Fruit fly (Drosophila melanogaster) whole organism, embryonic: ENCODE results near the gene DPCoAC.

Experiments used
- ATbp ChIP-seq: fragments of 200-800 bp; sonication (Bioruptor generic); optimal IDR thresholded peaks from 2 replicates; lab custom pipeline; 2017; ENCODE audit warnings: missing biosample characterization, mild to moderate bottlenecking, missing genetic modification characterization, missing genetic modification reagents
- Atf3 ChIP-seq: fragments of 200-800 bp; sonication (Bioruptor generic); optimal IDR thresholded peaks from 3 replicates; lab custom pipeline; 2016; ENCODE audit warnings: missing biosample characterization, missing genetic modification characterization
- Blimp-1 ChIP-seq: fragments of 200-800 bp; sonication (Bioruptor generic); optimal IDR thresholded peaks from 3 replicates; lab custom pipeline; 2018; ENCODE audit warnings: missing biosample characterization, missing genetic modification characterization, mild to moderate bottlenecking, moderate library complexity, missing genetic modification reagents
- CG11247 ChIP-seq: fragments of 200-800 bp; sonication (Bioruptor generic); IDR thresholded peaks from 2 replicates; pipeline ENCODE4 v1.3.6; 2022; ENCODE audit warnings: missing biosample characterization, missing genetic modification characterization
- CG11560 ChIP-seq: fragments of 200-800 bp; sonication (Bioruptor generic); IDR thresholded peaks from 3 replicates; pipeline ENCODE4 v1.3.6; 2022; ENCODE audit warnings: missing biosample characterization, missing genetic modification characterization
- CG11723 ChIP-seq: fragments of 200-800 bp; sonication (Bioruptor generic); optimal IDR thresholded peaks from 2 replicates; lab custom pipeline; 2017; ENCODE audit warnings: missing biosample characterization, mild to moderate bottlenecking, missing genetic modification characterization
- CG12104 ChIP-seq: fragments of 200-800 bp; sonication (Bioruptor generic); optimal IDR thresholded peaks from 3 replicates; lab custom pipeline; 2016; ENCODE audit warnings: missing biosample characterization, missing genetic modification characterization
- CG14860 ChIP-seq: fragments of 200-800 bp; sonication (Bioruptor generic); IDR thresholded peaks from 3 replicates; pipeline ENCODE4 v1.3.6; 2022; ENCODE audit warnings: missing biosample characterization, missing genetic modification characterization; ENCODE audit not compliant: partially characterized antibody
- CG16815 ChIP-seq: fragments of 200-800 bp; sonication (Bioruptor generic); optimal IDR thresholded peaks from 3 replicates; lab custom pipeline; 2017; ENCODE audit warnings: missing biosample characterization, mild to moderate bottlenecking, missing genetic modification characterization
- CG17802 ChIP-seq: fragments of 200-800 bp; sonication (Bioruptor generic); optimal IDR thresholded peaks from 2 replicates; lab custom pipeline; 2018; ENCODE audit warnings: missing biosample characterization, mild to moderate bottlenecking, missing genetic modification characterization, moderate library complexity
- CG2116 ChIP-seq: fragments of 200-800 bp; sonication (Bioruptor generic); optimal IDR thresholded peaks from 3 replicates; lab custom pipeline; 2018; ENCODE audit warnings: missing biosample characterization, mild to moderate bottlenecking, missing genetic modification characterization
- CG2120 ChIP-seq: fragments of 200-800 bp; sonication (Bioruptor generic); optimal IDR thresholded peaks from 3 replicates; lab custom pipeline; 2016; ENCODE audit warnings: missing biosample characterization, missing genetic modification characterization
- CG2678 ChIP-seq: fragments of 200-800 bp; sonication (Bioruptor generic); optimal IDR thresholded peaks from 3 replicates; lab custom pipeline; 2019; ENCODE audit warnings: missing biosample characterization, mild to moderate bottlenecking, missing genetic modification characterization, moderate library complexity
- CG3847 ChIP-seq: fragments of 200-800 bp; sonication (Bioruptor generic); IDR thresholded peaks from 2 replicates; pipeline ENCODE4 v1.3.6; 2022; ENCODE audit warnings: missing biosample characterization, missing genetic modification characterization
- CG6791 ChIP-seq: fragments of 200-800 bp; sonication (Bioruptor generic); IDR thresholded peaks from 3 replicates; pipeline ENCODE4 v1.3.6; 2022; ENCODE audit warnings: missing biosample characterization, missing genetic modification characterization; ENCODE audit not compliant: partially characterized antibody
- CG8924 ChIP-seq: fragments of 200-800 bp; optimal IDR thresholded peaks from 3 replicates; lab custom pipeline; 2019; ENCODE audit warnings: missing biosample characterization, mild to moderate bottlenecking, missing genetic modification characterization, moderate library complexity
- CkIIα-i1 ChIP-seq: fragments of 200-800 bp; sonication (Bioruptor generic); IDR thresholded peaks from 2 replicates; pipeline ENCODE4 v1.3.6; 2022; ENCODE audit warnings: missing biosample characterization, missing genetic modification characterization
- Dbx ChIP-seq: fragments of 200-800 bp; sonication (Bioruptor generic); IDR thresholded peaks from 3 replicates; pipeline ENCODE4 v1.3.6; 2022; ENCODE audit warnings: missing biosample characterization, missing genetic modification characterization
- Doc2 ChIP-seq: fragments of 200-800 bp; sonication (Bioruptor generic); IDR thresholded peaks from 2 replicates; pipeline ENCODE4 v1.3.6; 2022; ENCODE audit warnings: missing biosample characterization, missing genetic modification characterization
- HmgD ChIP-seq: fragments of 200-800 bp; sonication (Bioruptor generic); optimal IDR thresholded peaks from 3 replicates; lab custom pipeline; 2016; ENCODE audit warnings: missing biosample characterization, missing genetic modification characterization
- Mrtf ChIP-seq: fragments of 200-800 bp; sonication (Bioruptor generic); IDR thresholded peaks from 3 replicates; pipeline ENCODE4 v1.3.6; 2022; ENCODE audit warnings: missing biosample characterization, missing genetic modification characterization
- Oaz ChIP-seq: fragments of 200-800 bp; sonication (Bioruptor generic); IDR thresholded peaks from 2 replicates; pipeline ENCODE4 v1.3.6; 2022; ENCODE audit warnings: missing biosample characterization, missing genetic modification characterization
- Optix ChIP-seq: fragments of 200-800 bp; sonication (Bioruptor generic); IDR thresholded peaks from 3 replicates; pipeline ENCODE4 v1.3.6; 2022; ENCODE audit warnings: missing biosample characterization, missing genetic modification characterization
- Taf1 ChIP-seq: fragments of 200-800 bp; sonication (Bioruptor generic); IDR thresholded peaks from 2 replicates; pipeline ENCODE4 v1.3.6; 2022; ENCODE audit warnings: missing biosample characterization, missing genetic modification characterization
- Xbp1 ChIP-seq: fragments of 200-800 bp; sonication (Bioruptor generic); optimal IDR thresholded peaks from 3 replicates; lab custom pipeline; 2016; ENCODE audit warnings: missing biosample characterization, mild to moderate bottlenecking, missing genetic modification characterization
- ab ChIP-seq: fragments of 200-800 bp; sonication (Bioruptor generic); optimal IDR thresholded peaks from 2 replicates; lab custom pipeline; 2016; ENCODE audit warnings: missing biosample characterization, missing genetic modification characterization
- al ChIP-seq: fragments of 200-800 bp; sonication (Bioruptor generic); IDR thresholded peaks from 2 replicates; pipeline ENCODE4 v1.3.6; 2022; ENCODE audit warnings: missing biosample characterization, missing genetic modification characterization
- az2 ChIP-seq: fragments of 200-800 bp; sonication (Bioruptor generic); optimal IDR thresholded peaks from 3 replicates; lab custom pipeline; 2016; ENCODE audit warnings: missing biosample characterization, missing genetic modification characterization
- bab2 ChIP-seq: fragments of 200-800 bp; sonication (Bioruptor generic); optimal IDR thresholded peaks from 2 replicates; lab custom pipeline; 2016; ENCODE audit warnings: missing biosample characterization, missing genetic modification characterization
- chn ChIP-seq: fragments of 200-800 bp; sonication (Bioruptor generic); optimal IDR thresholded peaks from 2 replicates; lab custom pipeline; 2016; ENCODE audit warnings: missing biosample characterization, missing genetic modification characterization
- dati ChIP-seq: fragments of 200-800 bp; sonication (Bioruptor generic); IDR thresholded peaks from 2 replicates; pipeline ENCODE4 v1.3.6; 2022; ENCODE audit warnings: missing biosample characterization, missing genetic modification characterization
- eve ChIP-seq, 2 experiments: fragments of >200 bp; optimal IDR thresholded peaks; 2 replicates each; lab custom pipeline; 2017; ENCODE audit warnings: missing biosample characterization in 2 of 2, missing genetic modification characterization in 2 of 2
- fd102C ChIP-seq: fragments of 200-800 bp; sonication (Bioruptor generic); optimal IDR thresholded peaks from 2 replicates; lab custom pipeline; 2018; ENCODE audit warnings: missing biosample characterization, mild to moderate bottlenecking, missing genetic modification characterization, moderate library complexity
- gcm ChIP-seq: fragments of 200-800 bp; sonication (Bioruptor generic); optimal IDR thresholded peaks from 2 replicates; lab custom pipeline; 2019; ENCODE audit warnings: missing biosample characterization, mild to moderate bottlenecking, missing genetic modification characterization, moderate library complexity
- grn ChIP-seq: fragments of 200-800 bp; sonication (Bioruptor generic); optimal IDR thresholded peaks from 3 replicates; lab custom pipeline; 2017; ENCODE audit warnings: missing biosample characterization, missing genetic modification characterization
- klu ChIP-seq: fragments of 200-800 bp; sonication (Bioruptor generic); IDR thresholded peaks from 2 replicates; pipeline ENCODE4 v1.3.6; 2022; ENCODE audit warnings: missing biosample characterization, missing genetic modification characterization
- knrl ChIP-seq: fragments of 200-800 bp; sonication (Bioruptor generic); IDR thresholded peaks from 3 replicates; pipeline ENCODE4 v1.3.6; 2022; ENCODE audit warnings: missing biosample characterization, missing genetic modification characterization; ENCODE audit not compliant: partially characterized antibody
- lilli ChIP-seq: fragments of 200-800 bp; sonication (Bioruptor generic); optimal IDR thresholded peaks from 3 replicates; lab custom pipeline; 2016; ENCODE audit warnings: missing biosample characterization, missing genetic modification characterization
- nerfin-1 ChIP-seq: fragments of 200-800 bp; sonication (Bioruptor generic); optimal IDR thresholded peaks from 3 replicates; lab custom pipeline; 2019; ENCODE audit warnings: missing biosample characterization, mild to moderate bottlenecking, missing genetic modification characterization, moderate library complexity
- nmo ChIP-seq: fragments of 200-800 bp; sonication (Bioruptor generic); optimal IDR thresholded peaks from 2 replicates; lab custom pipeline; 2018; ENCODE audit warnings: missing biosample characterization, mild to moderate bottlenecking, missing genetic modification characterization, moderate library complexity
- otp ChIP-seq: fragments of 200-800 bp; sonication (Bioruptor generic); IDR thresholded peaks from 3 replicates; pipeline ENCODE4, ENCODE4 v1.3.6; 2022; ENCODE audit warnings: missing biosample characterization, missing genetic modification characterization
- pfk ChIP-seq: fragments of 200-800 bp; sonication (Bioruptor generic); optimal IDR thresholded peaks from 2 replicates; lab custom pipeline; 2018; ENCODE audit warnings: missing biosample characterization, mild to moderate bottlenecking, missing genetic modification characterization, moderate library complexity
- rib ChIP-seq: fragments of 200-800 bp; sonication (Bioruptor generic); IDR thresholded peaks from 2 replicates; pipeline ENCODE4 v1.3.6; 2022; ENCODE audit warnings: missing biosample characterization, missing genetic modification characterization
- sqz ChIP-seq: fragments of 200-800 bp; sonication (Bioruptor generic); optimal IDR thresholded peaks from 3 replicates; lab custom pipeline; 2018; ENCODE audit warnings: missing biosample characterization, mild to moderate bottlenecking, missing genetic modification characterization
- tap ChIP-seq: fragments of 200-800 bp; optimal IDR thresholded peaks from 3 replicates; lab custom pipeline; 2019; ENCODE audit warnings: missing biosample characterization, mild to moderate bottlenecking, missing genetic modification characterization, moderate library complexity
- tgo ChIP-seq: fragments of 200-800 bp; sonication (Bioruptor generic); IDR thresholded peaks from 3 replicates; pipeline ENCODE4 v1.3.6; 2022; ENCODE audit warnings: missing biosample characterization, missing genetic modification characterization
- vnd ChIP-seq: fragments of 200-800 bp; sonication (Bioruptor generic); IDR thresholded peaks from 3 replicates; pipeline ENCODE4 v1.3.6; 2022; ENCODE audit warnings: missing biosample characterization, missing genetic modification characterization; ENCODE audit not compliant: partially characterized antibody
- vvl ChIP-seq: fragments of 200-800 bp; sonication (Bioruptor generic); IDR thresholded peaks from 2 replicates; pipeline ENCODE4 v1.3.6; 2022; ENCODE audit warnings: missing biosample characterization, missing genetic modification characterization
- zen ChIP-seq: fragments of 200-800 bp; sonication (Bioruptor generic); optimal IDR thresholded peaks from 3 replicates; lab custom pipeline; 2018; ENCODE audit warnings: missing biosample characterization, mild to moderate bottlenecking, missing genetic modification characterization, moderate library complexity

DPCoAC gene

DNA sequence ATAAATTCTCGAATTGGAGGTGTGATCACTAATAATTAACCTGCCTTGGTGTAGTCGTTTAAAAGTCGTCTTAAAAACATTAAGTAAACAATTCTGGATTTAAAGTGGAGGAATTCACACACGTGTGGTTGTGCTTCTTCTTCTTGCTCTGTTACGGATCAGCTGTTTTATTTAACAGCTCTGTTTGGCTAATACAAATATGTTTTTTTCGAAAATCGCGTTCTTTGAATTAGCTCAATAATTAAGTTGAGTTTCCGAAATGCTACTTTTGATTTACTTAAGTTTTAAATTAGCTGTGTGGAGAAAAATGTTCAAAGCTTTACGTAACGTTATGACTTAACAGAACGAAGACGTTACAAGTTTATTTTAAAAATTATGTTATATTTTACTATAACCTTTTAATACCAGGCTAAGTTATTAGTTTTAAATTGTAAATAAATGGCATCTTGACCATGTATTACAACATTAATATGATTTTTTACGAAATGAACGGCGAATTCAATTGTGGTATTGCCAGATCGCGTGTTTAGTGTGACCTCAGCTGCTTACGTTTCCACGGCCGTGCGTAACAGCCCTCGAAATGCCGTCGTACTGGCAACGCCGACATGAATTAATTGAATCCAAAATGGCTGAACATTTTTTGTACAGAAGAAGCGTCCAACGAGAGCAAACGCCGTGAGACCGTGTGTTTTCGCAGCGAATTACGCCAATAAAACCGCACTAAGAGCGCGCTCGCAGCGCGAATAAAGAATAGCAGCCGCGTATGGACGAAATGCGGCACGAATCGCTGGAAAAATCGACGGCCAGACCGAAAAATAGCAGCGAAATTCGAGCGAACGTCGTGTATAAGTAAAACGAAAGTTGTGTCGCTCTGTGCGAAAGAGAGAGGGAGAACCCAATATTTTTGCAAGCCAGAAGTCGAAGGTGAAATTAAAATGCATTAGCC is 35.3 kb upstream of the DPCoAC start, which contains the start of the genes Pus1 and bon (continued):
- TF ChIP-seq tap (tag; lab: Kevin White, UChicago) (no peak), eve (GFP tag; optimal IDR thresholded peaks at IDR 0.05; lab: Kevin White, UChicago) (no peak), fd102C (GFP tag; lab: Kevin White, UChicago) (no peak), Mrtf (GFP tag; lab: Robert Waterston, UW) (no peak), dati (GFP tag; lab: Robert Waterston, UW) (no peak), chn (peak; percentile 5), knrl (no peak), CG17802 (tag; lab: Kevin White, UChicago) (no peak), HmgD (GFP tag; lab: Kevin White, UChicago) (no peak), CG2116 (GFP tag; lab: Kevin White, UChicago) (no peak), az2 (GFP tag; lab: Kevin White, UChicago) (no peak), Oaz (GFP tag; lab: Robert Waterston, UW) (no peak), Doc2 (no peak), Dbx (GFP tag; lab: Robert Waterston, UW) (no peak), CG16815 (GFP tag; lab: Kevin White, UChicago) (no peak), zen (tag; lab: Kevin White, UChicago) (peak; percentile 74), gcm (GFP tag; lab: Kevin White, UChicago) (peak; percentile 30), bab2 (GFP tag; lab: Kevin White, UChicago) (peak; percentile 22), CG8924 (tag; lab: Kevin White, UChicago) (peak; percentile 36), Taf1 (GFP tag; lab: Robert Waterston, UW) (no peak), sqz (GFP tag; lab: Kevin White, UChicago) (peak; percentile 76), CG11247 (GFP tag; lab: Robert Waterston, UW) (no peak), CG3847 (GFP tag; lab: Robert Waterston, UW) (peak; percentile 64), ATbp (no peak), CG11560 (tag; lab: Robert Waterston, UW) (no peak), nmo (GFP tag; lab: Kevin White, UChicago) (peak; percentile 29), CG2678 (tag; lab: Kevin White, UChicago) (no peak), lilli (GFP tag; lab: Kevin White, UChicago) (peak; percentile 60), CG2120 (GFP tag; lab: Kevin White, UChicago) (peak; percentile 50), tgo (GFP tag; lab: Robert Waterston, UW) (no peak), vnd (GFP tag; lab: Robert Waterston, UW) (no peak), ab (no peak), otp (peak; percentile 1; the same call in 1 of the 3 replicates), Xbp1 (peak; percentile 39), klu (GFP tag; lab: Robert Waterston, UW) (no peak), rib (GFP tag; lab: Robert Waterston, UW) (peak; percentile 48; the same call in 1 of the 2 replicates), nerfin-1 (tag; lab: Kevin White, UChicago) (peak; percentile 90), CG14860 (0 out of 3 replicates have a peak, but pooled peaks have one; percentile 7), Blimp-1 (GFP tag; lab: Kevin White, UChicago) (peak; percentile 51), grn (no peak), CkIIα-i1 (no peak), CG12104 (GFP tag; lab: Kevin White, UChicago) (no peak), CG6791 (GFP tag; lab: Robert Waterston, UW) (no peak), pfk (GFP tag; lab: Kevin White, UChicago) (no peak), CG11723 (GFP tag; lab: Kevin White, UChicago) (no peak), Optix (GFP tag; lab: Robert Waterston, UW) (no peak), Atf3 (GFP tag; lab: Kevin White, UChicago) (peak; percentile 17), al (GFP tag; lab: Robert Waterston, UW) (no peak), vvl (GFP tag; lab: Robert Waterston, UW) (peak; percentile 87)
